Worm (Caenorhabditis elegans): ENCODE results near the gene vglu-3.

DNA sequence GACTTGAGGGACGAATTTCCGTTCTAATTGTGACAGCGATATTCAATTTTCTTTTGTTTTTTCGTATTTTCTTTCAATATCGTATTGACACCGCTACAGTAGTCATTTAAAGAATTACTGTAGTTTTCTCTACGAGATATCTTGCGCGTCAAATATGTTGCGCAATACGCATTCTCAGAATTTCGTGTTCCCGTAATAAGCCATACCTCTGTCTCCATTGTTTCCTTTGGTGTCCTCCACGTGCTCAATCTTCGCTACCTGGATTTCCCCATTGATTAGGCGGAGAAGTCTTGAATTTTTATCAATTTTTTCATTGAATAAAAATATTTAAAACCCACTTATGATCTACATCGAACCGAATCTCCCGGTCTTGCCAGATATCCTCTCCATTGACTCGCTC is 38.9 kb upstream of the vglu-3 start:
- TF ChIP-seq W03F9.2 (tag; optimal IDR thresholded peaks at IDR 0.05) (no peak), dao-5 (tag; optimal IDR thresholded peaks at IDR 0.05) (no peak)
